Worm (Caenorhabditis elegans): ENCODE results near the gene C07B5.6.
A peak's percentile ranks its signal among the peaks of the same experiment; 100 is the strongest.

Gene C07B5.6

ce11 chrX:9556038-9556437 is 37.2 kb downstream of the C07B5.6 start:
- TF ChIP-seq flt-1 (GFP tag; IDR thresholded peaks at IDR 0.05) (no peak), ztf-29 (GFP tag; IDR thresholded peaks at IDR 0.05) (no peak), med-1 (GFP tag; optimal IDR thresholded peaks at IDR 0.05; ENCODE audit: insufficient read depth) (no peak), ref-1 (GFP tag; conservative IDR thresholded peaks at IDR 0.05) (no peak), T22C8.4 (GFP tag; IDR thresholded peaks at IDR 0.05) (no peak)

ce11 chrX:9560931-9561330 is 42.1 kb downstream of the C07B5.6 start:
- TF ChIP-seq med-1 (GFP tag; optimal IDR thresholded peaks at IDR 0.05; ENCODE audit: insufficient read depth) (no peak), ref-1 (GFP tag; conservative IDR thresholded peaks at IDR 0.05) (no peak), T22C8.4 (GFP tag; IDR thresholded peaks at IDR 0.05) (no peak), tab-1 (GFP tag; IDR thresholded peaks at IDR 0.05) (peak; percentile 30; the same call in 1 of the 2 replicates), klf-2 (GFP tag; conservative IDR thresholded peaks at IDR 0.05) (no peak), ztf-23 (GFP tag; IDR thresholded peaks at IDR 0.05) (no peak), ztf-29 (GFP tag; IDR thresholded peaks at IDR 0.05) (no peak), flt-1 (GFP tag; IDR thresholded peaks at IDR 0.05) (0 out of 2 replicates have a peak, but pooled peaks have one; percentile 36), cog-1 (tag; optimal IDR thresholded peaks at IDR 0.05) (no peak)

- TF ChIP-seq ref-1 (GFP tag; conservative IDR thresholded peaks at IDR 0.05) (no peak), T22C8.4 (GFP tag; IDR thresholded peaks at IDR 0.05) (no peak), ztf-29 (GFP tag; IDR thresholded peaks at IDR 0.05) (no peak), tab-1 (GFP tag; IDR thresholded peaks at IDR 0.05) (no peak), klf-2 (GFP tag; conservative IDR thresholded peaks at IDR 0.05) (no peak), cog-1 (tag; optimal IDR thresholded peaks at IDR 0.05) (no peak), flt-1 (GFP tag; IDR thresholded peaks at IDR 0.05) (no peak), med-1 (GFP tag; optimal IDR thresholded peaks at IDR 0.05; ENCODE audit: insufficient read depth) (no peak), ztf-23 (GFP tag; IDR thresholded peaks at IDR 0.05) (no peak)
These were observed 47.1 kb downstream of the C07B5.6 start, which contains the start of gene moc-5 for ce11 chrX:9565881-9566280. Gene moc-5 (minus strand): TSS chrX:9565981.

ce11 chrX:9566429-9566828 is 47.6 kb downstream of the C07B5.6 start, which contains the start of gene F49E2.2:
Gene F49E2.2 (plus strand): TSS chrX:9566729.
- TF ChIP-seq klf-2 (GFP tag; conservative IDR thresholded peaks at IDR 0.05) (no peak), tab-1 (GFP tag; IDR thresholded peaks at IDR 0.05) (no peak), T22C8.4 (GFP tag; IDR thresholded peaks at IDR 0.05) (no peak), med-1 (GFP tag; optimal IDR thresholded peaks at IDR 0.05; ENCODE audit: insufficient read depth) (no peak), cog-1 (tag; optimal IDR thresholded peaks at IDR 0.05) (no peak), ref-1 (GFP tag; conservative IDR thresholded peaks at IDR 0.05) (no peak), ztf-23 (GFP tag; IDR thresholded peaks at IDR 0.05) (no peak), flt-1 (GFP tag; IDR thresholded peaks at IDR 0.05) (no peak), ztf-29 (GFP tag; IDR thresholded peaks at IDR 0.05) (no peak)

- no peak for TF ChIP-seq klf-2 (GFP tag; conservative IDR thresholded peaks at IDR 0.05)
- TF ChIP-seq flt-1 (GFP tag; IDR thresholded peaks at IDR 0.05) = no peak
- no peak for TF ChIP-seq tab-1 (GFP tag; IDR thresholded peaks at IDR 0.05)
- no peak for TF ChIP-seq ztf-23 (GFP tag; IDR thresholded peaks at IDR 0.05)
- TF ChIP-seq ztf-29 (GFP tag; IDR thresholded peaks at IDR 0.05) = no peak
- no peak for TF ChIP-seq T22C8.4 (GFP tag; IDR thresholded peaks at IDR 0.05)
- TF ChIP-seq ref-1 (GFP tag; conservative IDR thresholded peaks at IDR 0.05) = no peak
- no peak for TF ChIP-seq cog-1 (tag; optimal IDR thresholded peaks at IDR 0.05)
- no peak for TF ChIP-seq med-1 (GFP tag; optimal IDR thresholded peaks at IDR 0.05; ENCODE audit: insufficient read depth)
These were observed 49.8 kb downstream of the C07B5.6 start for ce11 chrX:9568574-9568973.
